Fruit fly (Drosophila melanogaster) whole organism, embryonic: Measurements from ENCODE around the gene CG5188.

ENCODE experiments used
- CG11085 ChIP-seq: fragments of 200-800 bp; sonication (Bioruptor generic); IDR thresholded peaks from 2 replicates; pipeline ENCODE4 v1.3.6; 2022; ENCODE audit warnings: missing biosample characterization, missing genetic modification characterization
- CG12659 ChIP-seq: fragments of 200-800 bp; sonication (Bioruptor generic); optimal IDR thresholded peaks from 3 replicates; lab custom pipeline; 2017; ENCODE audit warnings: mild to moderate bottlenecking, missing biosample characterization, missing genetic modification reagents, missing genetic modification characterization
- CG14667 ChIP-seq: fragments of 200-800 bp; sonication (Bioruptor generic); IDR thresholded peaks from 2 replicates; pipeline ENCODE4 v1.3.6; 2022; ENCODE audit warnings: missing biosample characterization, missing genetic modification characterization
- CG14710 ChIP-seq: fragments of 200-800 bp; sonication (Bioruptor generic); optimal IDR thresholded peaks from 3 replicates; lab custom pipeline; 2019; ENCODE audit warnings: missing biosample characterization, mild to moderate bottlenecking, missing genetic modification characterization, moderate library complexity
- CG1603 ChIP-seq: fragments of 200-800 bp; sonication (Bioruptor generic); optimal IDR thresholded peaks from 2 replicates; lab custom pipeline; 2019; ENCODE audit warnings: missing biosample characterization, mild to moderate bottlenecking, missing genetic modification characterization, moderate library complexity
- CG16779 ChIP-seq: fragments of 200-800 bp; sonication (Bioruptor generic); IDR thresholded peaks from 2 replicates; pipeline ENCODE4 v1.3.6; 2022; ENCODE audit warnings: missing biosample characterization, missing genetic modification characterization
- CG17361 ChIP-seq: fragments of 200-800 bp; sonication (Bioruptor generic); IDR thresholded peaks from 3 replicates; pipeline ENCODE4 v1.3.6; 2022; ENCODE audit warnings: missing biosample characterization, missing genetic modification characterization
- CG17829 ChIP-seq: fragments of 200-800 bp; optimal IDR thresholded peaks from 2 replicates; lab custom pipeline; 2019; ENCODE audit warnings: missing biosample characterization, mild to moderate bottlenecking, missing genetic modification characterization, moderate library complexity
- CG2116 ChIP-seq: fragments of 200-800 bp; sonication (Bioruptor generic); optimal IDR thresholded peaks from 3 replicates; lab custom pipeline; 2018; ENCODE audit warnings: missing biosample characterization, mild to moderate bottlenecking, missing genetic modification characterization
- CG30020 ChIP-seq: fragments of 200-800 bp; optimal IDR thresholded peaks from 2 replicates; lab custom pipeline; 2019; ENCODE audit warnings: missing biosample characterization, mild to moderate bottlenecking, missing genetic modification characterization, moderate library complexity
- CG31441 ChIP-seq: fragments of 200-800 bp; sonication (Bioruptor generic); IDR thresholded peaks from 2 replicates; pipeline ENCODE4 v1.3.6; 2022; ENCODE audit warnings: missing biosample characterization, missing genetic modification characterization
- CG34422 ChIP-seq: fragments of 200-800 bp; sonication (Bioruptor generic); IDR thresholded peaks from 3 replicates; pipeline ENCODE4 v1.3.6; 2022; ENCODE audit warnings: missing biosample characterization, missing genetic modification characterization
- CG3995 ChIP-seq: fragments of 200-800 bp; sonication (Bioruptor generic); optimal IDR thresholded peaks from 3 replicates; lab custom pipeline; 2016; ENCODE audit warnings: missing biosample characterization, missing genetic modification characterization
- CG4730 ChIP-seq: fragments of 200-800 bp; sonication (Bioruptor generic); IDR thresholded peaks from 2 replicates; pipeline ENCODE4 v1.3.6; 2022; ENCODE audit warnings: missing biosample characterization, missing genetic modification characterization
- CG6683 ChIP-seq: fragments of 200-800 bp; sonication (Bioruptor generic); optimal IDR thresholded peaks from 2 replicates; lab custom pipeline; 2017; ENCODE audit warnings: missing biosample characterization, mild to moderate bottlenecking, missing genetic modification characterization, missing genetic modification reagents
- CG7271 ChIP-seq: fragments of 200-800 bp; sonication (Bioruptor generic); optimal IDR thresholded peaks from 2 replicates; lab custom pipeline; 2018; ENCODE audit warnings: missing biosample characterization, mild to moderate bottlenecking, missing genetic modification characterization, moderate library complexity
- CG7928 ChIP-seq: fragments of 200-800 bp; sonication (Bioruptor generic); optimal IDR thresholded peaks from 2 replicates; lab custom pipeline; 2017; ENCODE audit warnings: missing biosample characterization, mild to moderate bottlenecking, missing genetic modification characterization
- CG9215 ChIP-seq: fragments of 200-800 bp; sonication (Bioruptor generic); IDR thresholded peaks from 2 replicates; pipeline ENCODE4 v1.3.6; 2022; ENCODE audit warnings: missing biosample characterization, missing genetic modification characterization
- D19A ChIP-seq: fragments of 200-800 bp; optimal IDR thresholded peaks from 3 replicates; lab custom pipeline; 2019; ENCODE audit warnings: missing biosample characterization, mild to moderate bottlenecking, missing genetic modification characterization, moderate library complexity
- Doc3 ChIP-seq: fragments of 200-800 bp; sonication (Bioruptor generic); IDR thresholded peaks from 3 replicates; pipeline ENCODE4 v1.3.6; 2022; ENCODE audit warnings: missing biosample characterization, missing genetic modification characterization; ENCODE audit not compliant: partially characterized antibody
- Dp ChIP-seq: fragments of 200-800 bp; sonication (Bioruptor generic); optimal IDR thresholded peaks from 2 replicates; lab custom pipeline; 2018; ENCODE audit warnings: missing biosample characterization, mild to moderate bottlenecking, missing genetic modification characterization, moderate library complexity
- Dref ChIP-seq: fragments of 200-800 bp; sonication (Bioruptor generic); IDR thresholded peaks from 2 replicates; pipeline ENCODE4 v1.3.6; 2022; ENCODE audit warnings: missing biosample characterization, missing genetic modification characterization
- ERR ChIP-seq: fragments of 200-800 bp; sonication (Bioruptor generic); optimal IDR thresholded peaks from 2 replicates; lab custom pipeline; 2016; ENCODE audit warnings: missing biosample characterization, missing genetic modification characterization
- Fer1 ChIP-seq: fragments of 200-800 bp; sonication (Bioruptor generic); optimal IDR thresholded peaks from 2 replicates; lab custom pipeline; 2017; ENCODE audit warnings: missing biosample characterization, mild to moderate bottlenecking, missing genetic modification characterization
- HLH3B ChIP-seq: fragments of 200-800 bp; sonication (Bioruptor generic); IDR thresholded peaks from 2 replicates; pipeline ENCODE4 v1.3.6; 2022; ENCODE audit warnings: missing biosample characterization, missing genetic modification characterization
- HmgD ChIP-seq: fragments of 200-800 bp; sonication (Bioruptor generic); optimal IDR thresholded peaks from 3 replicates; lab custom pipeline; 2016; ENCODE audit warnings: missing biosample characterization, missing genetic modification characterization
- Hr51 ChIP-seq, 2 experiments: fragments of 200-800 bp; sonication (Bioruptor generic); optimal IDR thresholded peaks; 2 replicates in 1 of 2; 3 replicates in 1 of 2; lab custom pipeline; 2016 to 2018; ENCODE audit warnings: missing biosample characterization in 2 of 2, missing genetic modification characterization in 2 of 2, mild to moderate bottlenecking in 1 of 2, moderate library complexity in 1 of 2
- Mes4 ChIP-seq: fragments of 200-800 bp; sonication (Bioruptor generic); optimal IDR thresholded peaks from 2 replicates; lab custom pipeline; 2016; ENCODE audit warnings: missing biosample characterization, missing genetic modification characterization
- NC2β ChIP-seq: fragments of 200-800 bp; sonication (Bioruptor generic); optimal IDR thresholded peaks from 2 replicates; lab custom pipeline; 2016; ENCODE audit warnings: missing biosample characterization, missing genetic modification characterization
- Nf-YB ChIP-seq: fragments of 200-800 bp; sonication (Bioruptor generic); optimal IDR thresholded peaks from 3 replicates; lab custom pipeline; 2019; ENCODE audit warnings: missing biosample characterization, mild to moderate bottlenecking, missing genetic modification characterization, moderate library complexity
- Ssrp ChIP-seq: fragments of 200-800 bp; sonication (Bioruptor generic); optimal IDR thresholded peaks from 2 replicates; lab custom pipeline; 2018; ENCODE audit warnings: missing biosample characterization, mild to moderate bottlenecking, missing genetic modification characterization, moderate library complexity
- YL-1 ChIP-seq: fragments of 200-800 bp; sonication (Bioruptor generic); optimal IDR thresholded peaks from 3 replicates; lab custom pipeline; 2017; ENCODE audit warnings: missing biosample characterization, mild to moderate bottlenecking, missing genetic modification characterization
- ap ChIP-seq: fragments of 200-800 bp; sonication (Bioruptor generic); IDR thresholded peaks from 2 replicates; pipeline ENCODE4 v1.3.6; 2022; ENCODE audit warnings: missing biosample characterization, missing genetic modification characterization
- az2 ChIP-seq: fragments of 200-800 bp; sonication (Bioruptor generic); optimal IDR thresholded peaks from 3 replicates; lab custom pipeline; 2016; ENCODE audit warnings: missing biosample characterization, missing genetic modification characterization
- br ChIP-seq: fragments of >200 bp; optimal IDR thresholded peaks from 2 replicates; lab custom pipeline; 2017
- corto ChIP-seq: fragments of 200-800 bp; sonication (Bioruptor generic); optimal IDR thresholded peaks from 2 replicates; lab custom pipeline; 2016; ENCODE audit warnings: missing biosample characterization, mild to moderate bottlenecking, missing genetic modification characterization, moderate library complexity
- eve ChIP-seq, 2 experiments: fragments of >200 bp; optimal IDR thresholded peaks; 2 replicates each; lab custom pipeline; 2017; ENCODE audit warnings: missing biosample characterization in 2 of 2, missing genetic modification characterization in 2 of 2
- ewg ChIP-seq: fragments of 200-800 bp; sonication (Bioruptor generic); optimal IDR thresholded peaks from 3 replicates; lab custom pipeline; 2017; ENCODE audit warnings: mild to moderate bottlenecking, missing biosample characterization, missing genetic modification reagents, missing genetic modification characterization
- exex ChIP-seq: fragments of 200-800 bp; sonication (Bioruptor generic); optimal IDR thresholded peaks from 4 replicates; lab custom pipeline; 2018; ENCODE audit warnings: missing biosample characterization, mild to moderate bottlenecking, missing genetic modification characterization, moderate library complexity
- h ChIP-seq: fragments of >200 bp; optimal IDR thresholded peaks from 2 replicates; lab custom pipeline; 2017
- hbn ChIP-seq: fragments of 200-800 bp; sonication (Bioruptor generic); IDR thresholded peaks from 2 replicates; pipeline ENCODE4 v1.3.6; 2022; ENCODE audit warnings: missing biosample characterization, missing genetic modification characterization; ENCODE audit not compliant: partially characterized antibody
- ken ChIP-seq: fragments of 200-800 bp; sonication (Bioruptor generic); IDR thresholded peaks from 3 replicates; pipeline ENCODE4 v1.3.6; 2022; ENCODE audit warnings: missing biosample characterization, missing genetic modification characterization
- nom ChIP-seq: fragments of 200-800 bp; sonication (Bioruptor generic); optimal IDR thresholded peaks from 2 replicates; lab custom pipeline; 2017; ENCODE audit warnings: missing biosample characterization, missing genetic modification characterization, mild to moderate bottlenecking, moderate library complexity, missing genetic modification reagents
- psq ChIP-seq: fragments of 200-800 bp; sonication (Bioruptor generic); optimal IDR thresholded peaks from 2 replicates; lab custom pipeline; 2017; ENCODE audit warnings: missing biosample characterization, missing genetic modification characterization
- pum ChIP-seq: fragments of 200-800 bp; sonication (Bioruptor generic); optimal IDR thresholded peaks from 2 replicates; lab custom pipeline; 2016; ENCODE audit warnings: missing biosample characterization, missing genetic modification characterization
- pzg ChIP-seq: fragments of 200-800 bp; sonication (Bioruptor generic); optimal IDR thresholded peaks from 3 replicates; lab custom pipeline; 2018; ENCODE audit warnings: missing biosample characterization, mild to moderate bottlenecking, missing genetic modification characterization, moderate library complexity
- so ChIP-seq: fragments of 200-800 bp; sonication (Bioruptor generic); IDR thresholded peaks from 3 replicates; pipeline ENCODE4 v1.3.6; 2022; ENCODE audit warnings: missing biosample characterization, missing genetic modification characterization
- vvl ChIP-seq: fragments of 200-800 bp; sonication (Bioruptor generic); IDR thresholded peaks from 2 replicates; pipeline ENCODE4 v1.3.6; 2022; ENCODE audit warnings: missing biosample characterization, missing genetic modification characterization
- yki ChIP-seq: fragments of >200 bp; optimal IDR thresholded peaks from 3 replicates; lab custom pipeline; 2018

The CG5188 gene

DNA sequence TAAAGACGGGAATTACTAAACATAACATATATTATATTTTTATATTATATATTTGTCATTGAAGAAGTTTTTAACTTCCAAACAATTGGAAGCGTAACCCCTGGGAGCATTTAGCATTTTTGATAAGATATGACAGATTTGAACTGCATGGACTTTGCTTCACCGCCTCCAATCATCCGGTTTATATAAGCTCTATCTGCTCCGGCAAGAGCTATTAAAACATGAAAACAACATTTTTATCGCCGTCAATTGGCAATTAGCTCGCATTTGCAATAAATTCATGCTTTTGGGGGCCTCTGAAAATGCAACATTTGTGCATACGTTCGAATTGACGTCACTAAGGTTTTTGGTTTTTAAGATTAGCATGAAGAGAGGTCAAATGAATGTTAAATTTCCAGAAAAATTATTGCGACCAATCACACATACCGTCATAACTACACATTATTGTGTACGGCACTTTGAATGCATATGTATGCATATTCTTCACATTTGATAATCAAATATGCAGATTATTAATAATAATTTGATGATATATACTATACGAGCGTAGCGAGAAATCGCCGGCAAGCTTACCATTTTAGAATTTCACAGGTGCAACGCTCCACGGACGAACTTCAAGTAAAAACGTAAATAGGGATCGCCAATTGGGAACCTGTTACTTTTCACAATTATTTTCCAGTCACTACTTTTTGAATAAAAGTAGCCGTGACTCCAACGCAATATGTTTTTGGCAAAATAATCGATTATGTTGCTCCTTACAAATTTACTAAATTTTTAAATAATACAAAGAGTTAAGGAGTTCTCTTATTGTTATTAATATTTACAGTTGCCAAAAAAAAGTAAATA lies 32.8 kb upstream of the CG5188 start, which contains the start of gene Mdh1 (continued):
- TF ChIP-seq corto (GFP tag; lab: Kevin White, UChicago) (peak; percentile 34), CG34422 (peak; percentile 53; the same call in 1 of the 3 replicates), HLH3B (GFP tag; lab: Robert Waterston, UW) (no peak), exex (tag; lab: Kevin White, UChicago) (peak; percentile 19), nom (GFP tag; lab: Kevin White, UChicago) (peak; percentile 52), HmgD (GFP tag; lab: Kevin White, UChicago) (no peak), psq (GFP tag; lab: Kevin White, UChicago) (no peak), Dp (GFP tag; lab: Kevin White, UChicago) (peak; percentile 1), YL-1 (GFP tag; lab: Kevin White, UChicago) (no peak), eve (GFP tag; optimal IDR thresholded peaks at IDR 0.05; lab: Kevin White, UChicago) (peak in 1 of 2 experiments; percentile 67), CG16779 (GFP tag; lab: Robert Waterston, UW) (no peak), CG4730 (GFP tag; lab: Robert Waterston, UW) (no peak), ERR (GFP tag; lab: Kevin White, UChicago) (peak; percentile 91), Nf-YB (GFP tag; lab: Kevin White, UChicago) (peak; percentile 6), Dref (GFP tag; lab: Robert Waterston, UW) (peak; percentile 58), az2 (peak; percentile 8), CG9215 (no peak), vvl (peak; percentile 7; the same call in 1 of the 2 replicates), hbn (GFP tag; lab: Robert Waterston, UW) (no peak), NC2β (GFP tag; lab: Kevin White, UChicago) (no peak), CG3995 (GFP tag; lab: Kevin White, UChicago) (peak; percentile 99), CG17829 (tag; lab: Kevin White, UChicago) (no peak), pzg (GFP tag; lab: Kevin White, UChicago) (peak; percentile 35)

- TF ChIP-seq D19A (tag; lab: Kevin White, UChicago): no peak
- TF ChIP-seq h: no peak
- TF ChIP-seq Ssrp: no peak
- peak; percentile 97 for TF ChIP-seq CG2116
- no peak for TF ChIP-seq ken (GFP tag; lab: Robert Waterston, UW)
- no peak for TF ChIP-seq Mes4 (GFP tag; lab: Kevin White, UChicago)
- no peak for TF ChIP-seq CG11085
- no peak for TF ChIP-seq br
- no peak for TF ChIP-seq CG7928 (GFP tag; lab: Kevin White, UChicago)
- peak; percentile 14; the same call in 1 of the 2 replicates for TF ChIP-seq vvl
- TF ChIP-seq Doc3: peak; percentile 38; the same call in 1 of the 3 replicates
- TF ChIP-seq CG1603 (tag; lab: Kevin White, UChicago): peak; percentile 17
- no peak for TF ChIP-seq CG7271 (tag; lab: Kevin White, UChicago)
- peak; percentile 89; the same call in 1 of the 2 replicates for TF ChIP-seq CG31441 (GFP tag; lab: Robert Waterston, UW)
- no peak for TF ChIP-seq Hr51 (GFP tag; optimal IDR thresholded peaks at IDR 0.05; lab: Kevin White, UChicago)
- TF ChIP-seq pum: no peak
- TF ChIP-seq CG12659 (GFP tag; lab: Kevin White, UChicago): no peak
- TF ChIP-seq ap (GFP tag; lab: Robert Waterston, UW): no peak
- TF ChIP-seq CG34422: 0 out of 3 replicates have a peak, but pooled peaks have one; percentile 11
- no peak for TF ChIP-seq Fer1 (GFP tag; lab: Kevin White, UChicago)
- no peak for TF ChIP-seq yki (lab: Kevin White, UChicago)
- TF ChIP-seq CG6683 (GFP tag; lab: Kevin White, UChicago): no peak
- TF ChIP-seq CG14710: peak; percentile 63
- TF ChIP-seq CG30020 (tag; lab: Kevin White, UChicago): peak; percentile 92
- no peak for TF ChIP-seq CG14667 (GFP tag; lab: Robert Waterston, UW)
- TF ChIP-seq CG17361: peak; percentile 47; the same call in 1 of the 3 replicates
- TF ChIP-seq CG3995 (GFP tag; lab: Kevin White, UChicago): peak; percentile 96
- TF ChIP-seq ewg (GFP tag; lab: Kevin White, UChicago): no peak
- no peak for TF ChIP-seq so
Measured at dm6 chr2L:10396488-10396824, 32.2 kb upstream of the CG5188 start, which contains the start of gene Cnot4. Gene Cnot4, plus strand, starts transcription at chr2L:10396716.
